Fruit fly (Drosophila melanogaster) whole organism, embryonic: ENCODE results near the gene CG31139.

Experiments used
- Adf1 ChIP-seq: fragments of 200-800 bp; sonication (Bioruptor generic); IDR thresholded peaks from 2 replicates; pipeline ENCODE4 v1.3.6; 2022; ENCODE audit warnings: missing biosample characterization, missing genetic modification characterization
- Atf6 ChIP-seq: fragments of 200-800 bp; sonication (Bioruptor generic); IDR thresholded peaks from 2 replicates; pipeline ENCODE4 v1.3.6; 2022; ENCODE audit warnings: missing biosample characterization, missing genetic modification characterization
- B-H2 ChIP-seq: fragments of 200-800 bp; sonication (Bioruptor generic); optimal IDR thresholded peaks from 2 replicates; lab custom pipeline; 2018; ENCODE audit warnings: missing biosample characterization, mild to moderate bottlenecking, missing genetic modification characterization
- CG11504 ChIP-seq: fragments of 200-800 bp; sonication (Bioruptor generic); optimal IDR thresholded peaks from 3 replicates; lab custom pipeline; 2019; ENCODE audit warnings: missing biosample characterization, mild to moderate bottlenecking, missing genetic modification characterization, moderate library complexity
- CG12219 ChIP-seq: fragments of 200-800 bp; sonication (Bioruptor generic); optimal IDR thresholded peaks from 3 replicates; lab custom pipeline; 2018; ENCODE audit warnings: missing biosample characterization, mild to moderate bottlenecking, missing genetic modification characterization
- CG14667 ChIP-seq: fragments of 200-800 bp; sonication (Bioruptor generic); IDR thresholded peaks from 2 replicates; pipeline ENCODE4 v1.3.6; 2022; ENCODE audit warnings: missing biosample characterization, missing genetic modification characterization
- CG14860 ChIP-seq: fragments of 200-800 bp; sonication (Bioruptor generic); IDR thresholded peaks from 3 replicates; pipeline ENCODE4 v1.3.6; 2022; ENCODE audit warnings: missing biosample characterization, missing genetic modification characterization; ENCODE audit not compliant: partially characterized antibody
- CG17385 ChIP-seq: fragments of 200-800 bp; sonication (Bioruptor generic); optimal IDR thresholded peaks from 3 replicates; lab custom pipeline; 2018; ENCODE audit warnings: missing biosample characterization, mild to moderate bottlenecking, missing genetic modification characterization
- CG2199 ChIP-seq: fragments of 200-800 bp; sonication (Bioruptor generic); IDR thresholded peaks from 3 replicates; pipeline ENCODE4 v1.3.6; 2022; ENCODE audit warnings: missing biosample characterization, missing genetic modification characterization
- CG2875 ChIP-seq: fragments of 200-800 bp; sonication (Bioruptor generic); optimal IDR thresholded peaks from 2 replicates; lab custom pipeline; 2017; ENCODE audit warnings: missing biosample characterization, mild to moderate bottlenecking, missing genetic modification characterization, missing genetic modification reagents
- CG33557 ChIP-seq: fragments of 200-800 bp; sonication (Bioruptor generic); optimal IDR thresholded peaks from 2 replicates; lab custom pipeline; 2019; ENCODE audit warnings: missing biosample characterization, mild to moderate bottlenecking, missing genetic modification characterization, moderate library complexity
- CG4360 ChIP-seq: fragments of 200-800 bp; sonication (Bioruptor generic); IDR thresholded peaks from 2 replicates; pipeline ENCODE4 v1.3.6; 2022; ENCODE audit warnings: missing biosample characterization, missing genetic modification characterization
- CG6272 ChIP-seq: fragments of 200-800 bp; sonication (Bioruptor generic); IDR thresholded peaks from 2 replicates; pipeline ENCODE4 v1.3.6; 2022; ENCODE audit warnings: missing biosample characterization, missing genetic modification characterization
- CG6791 ChIP-seq: fragments of 200-800 bp; sonication (Bioruptor generic); IDR thresholded peaks from 3 replicates; pipeline ENCODE4 v1.3.6; 2022; ENCODE audit warnings: missing biosample characterization, missing genetic modification characterization; ENCODE audit not compliant: partially characterized antibody
- CG7372 ChIP-seq: fragments of 200-800 bp; sonication (Bioruptor generic); IDR thresholded peaks from 2 replicates; pipeline ENCODE4 v1.3.6; 2022; ENCODE audit warnings: missing biosample characterization, missing genetic modification characterization
- CG7928 ChIP-seq: fragments of 200-800 bp; sonication (Bioruptor generic); optimal IDR thresholded peaks from 2 replicates; lab custom pipeline; 2017; ENCODE audit warnings: missing biosample characterization, mild to moderate bottlenecking, missing genetic modification characterization
- CG7987 ChIP-seq: fragments of 200-800 bp; sonication (Bioruptor generic); optimal IDR thresholded peaks from 2 replicates; lab custom pipeline; 2018; ENCODE audit warnings: missing biosample characterization, mild to moderate bottlenecking, missing genetic modification characterization, moderate library complexity
- CG8281 ChIP-seq: fragments of 200-800 bp; sonication (Bioruptor generic); optimal IDR thresholded peaks from 2 replicates; lab custom pipeline; 2018; ENCODE audit warnings: missing biosample characterization, mild to moderate bottlenecking, missing genetic modification characterization, moderate library complexity
- CG9215 ChIP-seq: fragments of 200-800 bp; sonication (Bioruptor generic); IDR thresholded peaks from 2 replicates; pipeline ENCODE4 v1.3.6; 2022; ENCODE audit warnings: missing biosample characterization, missing genetic modification characterization
- CG9797 ChIP-seq: fragments of 200-800 bp; sonication (Bioruptor generic); optimal IDR thresholded peaks from 3 replicates; lab custom pipeline; 2018; ENCODE audit warnings: missing biosample characterization, mild to moderate bottlenecking, missing genetic modification characterization
- Drgx ChIP-seq: fragments of 200-800 bp; sonication (Bioruptor generic); IDR thresholded peaks from 2 replicates; pipeline ENCODE4 v1.3.6; 2022; ENCODE audit warnings: missing biosample characterization, missing genetic modification characterization
- Gsc ChIP-seq: fragments of 200-800 bp; sonication (Bioruptor generic); IDR thresholded peaks from 2 replicates; pipeline ENCODE4 v1.3.6; 2022; ENCODE audit warnings: missing biosample characterization, missing genetic modification characterization
- HHEX ChIP-seq: fragments of 200-800 bp; sonication (Bioruptor generic); optimal IDR thresholded peaks from 3 replicates; lab custom pipeline; 2017; ENCODE audit warnings: missing biosample characterization, mild to moderate bottlenecking, missing genetic modification characterization, missing genetic modification reagents
- HLH3B ChIP-seq: fragments of 200-800 bp; sonication (Bioruptor generic); IDR thresholded peaks from 2 replicates; pipeline ENCODE4 v1.3.6; 2022; ENCODE audit warnings: missing biosample characterization, missing genetic modification characterization
- Hand ChIP-seq: fragments of 200-800 bp; sonication (Bioruptor generic); optimal IDR thresholded peaks from 2 replicates; lab custom pipeline; 2017; ENCODE audit warnings: mild to moderate bottlenecking, missing biosample characterization, missing genetic modification reagents, missing genetic modification characterization
- HmgZ ChIP-seq: fragments of 200-800 bp; sonication (Bioruptor generic); optimal IDR thresholded peaks from 2 replicates; lab custom pipeline; 2018; ENCODE audit warnings: missing biosample characterization, mild to moderate bottlenecking, missing genetic modification characterization
- Hmx ChIP-seq: fragments of 200-800 bp; sonication (Bioruptor generic); optimal IDR thresholded peaks from 2 replicates; lab custom pipeline; 2016; ENCODE audit warnings: missing biosample characterization, missing genetic modification characterization
- MBD-R2 ChIP-seq: fragments of 200-800 bp; sonication (Bioruptor generic); IDR thresholded peaks from 2 replicates; pipeline ENCODE4 v1.3.6; 2022; ENCODE audit warnings: missing biosample characterization, missing genetic modification characterization
- Myb ChIP-seq: fragments of 200-800 bp; sonication (Bioruptor generic); optimal IDR thresholded peaks from 2 replicates; lab custom pipeline; 2016; ENCODE audit warnings: missing biosample characterization, missing genetic modification characterization
- Ptx1 ChIP-seq: fragments of 200-800 bp; sonication (Bioruptor generic); IDR thresholded peaks from 2 replicates; pipeline ENCODE4 v1.3.6; 2022; ENCODE audit warnings: missing biosample characterization, missing genetic modification characterization
- Stat92E ChIP-seq, 3 experiments: fragments of >200 bp in 2 of 3; fragments of 200-800 bp in 1 of 3; sonication (Bioruptor generic) in 1 of 3; optimal IDR thresholded peaks; 2 replicates each; lab custom pipeline; 2017 to 2019; ENCODE audit warnings: missing biosample characterization in 3 of 3, missing genetic modification characterization in 3 of 3, mild to moderate bottlenecking in 1 of 3, moderate library complexity in 1 of 3
- Xbp1 ChIP-seq: fragments of 200-800 bp; sonication (Bioruptor generic); optimal IDR thresholded peaks from 3 replicates; lab custom pipeline; 2016; ENCODE audit warnings: missing biosample characterization, mild to moderate bottlenecking, missing genetic modification characterization
- al ChIP-seq: fragments of 200-800 bp; sonication (Bioruptor generic); IDR thresholded peaks from 2 replicates; pipeline ENCODE4 v1.3.6; 2022; ENCODE audit warnings: missing biosample characterization, missing genetic modification characterization
- ase ChIP-seq: fragments of 200-800 bp; sonication (Bioruptor generic); IDR thresholded peaks from 3 replicates; pipeline ENCODE4 v1.3.6; 2022; ENCODE audit warnings: missing biosample characterization, missing genetic modification characterization
- bowl ChIP-seq: fragments of 200-800 bp; sonication (Bioruptor generic); IDR thresholded peaks from 2 replicates; pipeline ENCODE4 v1.3.6; 2022; ENCODE audit warnings: missing biosample characterization, missing genetic modification characterization
- caup ChIP-seq: fragments of 200-800 bp; sonication (Bioruptor generic); optimal IDR thresholded peaks from 3 replicates; lab custom pipeline; 2017; ENCODE audit warnings: missing biosample characterization, mild to moderate bottlenecking, missing genetic modification characterization, moderate library complexity; ENCODE audit not compliant: severe bottlenecking
- ci ChIP-seq: fragments of 200-800 bp; sonication (Bioruptor generic); IDR thresholded peaks from 3 replicates; pipeline ENCODE4 v1.3.6; 2022; ENCODE audit warnings: missing biosample characterization, missing genetic modification characterization
- dysf ChIP-seq: fragments of 200-800 bp; sonication (Bioruptor generic); IDR thresholded peaks from 3 replicates; pipeline ENCODE4 v1.3.6; 2022; ENCODE audit warnings: missing biosample characterization, missing genetic modification characterization
- gem ChIP-seq: fragments of 200-800 bp; sonication (Bioruptor generic); optimal IDR thresholded peaks from 2 replicates; lab custom pipeline; 2019; ENCODE audit warnings: missing biosample characterization, mild to moderate bottlenecking, missing genetic modification characterization, moderate library complexity
- gsb-n ChIP-seq: fragments of 200-800 bp; sonication (Bioruptor generic); optimal IDR thresholded peaks from 3 replicates; lab custom pipeline; 2018; ENCODE audit warnings: missing biosample characterization, mild to moderate bottlenecking, missing genetic modification characterization
- ken ChIP-seq: fragments of 200-800 bp; sonication (Bioruptor generic); IDR thresholded peaks from 3 replicates; pipeline ENCODE4 v1.3.6; 2022; ENCODE audit warnings: missing biosample characterization, missing genetic modification characterization
- lmd ChIP-seq: fragments of 200-800 bp; sonication (Bioruptor generic); IDR thresholded peaks from 2 replicates; pipeline ENCODE4 v1.3.6; 2022; ENCODE audit warnings: missing biosample characterization, missing genetic modification characterization
- onecut ChIP-seq: fragments of 200-800 bp; sonication (Bioruptor generic); IDR thresholded peaks from 2 replicates; pipeline ENCODE4 v1.3.6; 2022; ENCODE audit warnings: missing biosample characterization, missing genetic modification characterization
- sisA ChIP-seq: fragments of 200-800 bp; sonication (Bioruptor generic); IDR thresholded peaks from 2 replicates; pipeline ENCODE4 v1.3.6; 2022; ENCODE audit warnings: missing biosample characterization, missing genetic modification characterization
- sr ChIP-seq: fragments of 200-800 bp; sonication (Bioruptor generic); IDR thresholded peaks from 3 replicates; pipeline ENCODE4 v1.3.6; 2022; ENCODE audit warnings: missing biosample characterization, missing genetic modification characterization
- trh ChIP-seq: fragments of 200-800 bp; sonication (Bioruptor generic); optimal IDR thresholded peaks from 2 replicates; lab custom pipeline; 2016; ENCODE audit warnings: missing biosample characterization, missing genetic modification characterization
- wek ChIP-seq: fragments of 200-800 bp; sonication (Bioruptor generic); optimal IDR thresholded peaks from 3 replicates; lab custom pipeline; 2018; ENCODE audit warnings: missing biosample characterization, mild to moderate bottlenecking, missing genetic modification characterization, moderate library complexity
- wor ChIP-seq: fragments of 200-800 bp; sonication (Bioruptor generic); IDR thresholded peaks from 2 replicates; pipeline ENCODE4 v1.3.6; 2022; ENCODE audit warnings: missing biosample characterization, missing genetic modification characterization

The CG31139 gene

dm6 chr3R:22724149-22724973 lies 24.5 kb downstream of the CG31139 start, which contains the start of gene Irp-1A (continued):
- TF ChIP-seq Myb (GFP tag; lab: Kevin White, UChicago) (peak; percentile 41), bowl (GFP tag; lab: Robert Waterston, UW) (0 out of 2 replicates have a peak, but pooled peaks have one; percentile 23), onecut (GFP tag; lab: Robert Waterston, UW) (peak; percentile 58), HHEX (GFP tag; lab: Kevin White, UChicago) (peak; percentile 60), Hand (GFP tag; lab: Kevin White, UChicago) (peak; percentile 60), Ptx1 (GFP tag; lab: Robert Waterston, UW) (peak; percentile 80), Gsc (no peak), CG7372 (GFP tag; lab: Robert Waterston, UW) (peak; percentile 57; the same call in 1 of the 2 replicates), CG6272 (peak; percentile 61), CG4360 (GFP tag; lab: Robert Waterston, UW) (peak; percentile 5; the same call in 1 of the 2 replicates), HmgZ (tag; lab: Kevin White, UChicago) (peak; percentile 76), Xbp1 (GFP tag; lab: Kevin White, UChicago) (peak; percentile 75), Adf1 (GFP tag; lab: Robert Waterston, UW) (peak; percentile 45; the same call in 1 of the 2 replicates), CG9215 (GFP tag; lab: Robert Waterston, UW) (peak; percentile 42; the same call in 1 of the 2 replicates), trh (no peak), CG8281 (tag; lab: Kevin White, UChicago) (no peak), gsb-n (tag; lab: Kevin White, UChicago) (peak; percentile 79), CG7987 (GFP tag; lab: Kevin White, UChicago) (no peak), wek (no peak), sisA (GFP tag; lab: Robert Waterston, UW) (peak; percentile 24; the same call in 1 of the 2 replicates), CG2875 (GFP tag; lab: Kevin White, UChicago) (peak; percentile 44), Hmx (GFP tag; lab: Kevin White, UChicago) (peak; percentile 7), CG9797 (GFP tag; lab: Kevin White, UChicago) (no peak), al (GFP tag; lab: Robert Waterston, UW) (peak; percentile 43; the same call in 1 of the 2 replicates), Drgx (GFP tag; lab: Robert Waterston, UW) (peak; percentile 68), CG17385 (GFP tag; lab: Kevin White, UChicago) (peak; percentile 73), MBD-R2 (GFP tag; lab: Robert Waterston, UW) (peak; percentile 82), CG12219 (peak; percentile 45), CG33557 (GFP tag; lab: Kevin White, UChicago) (peak; percentile 66), dysf (GFP tag; lab: Robert Waterston, UW) (peak; percentile 72; the same call in 2 of the 3 replicates), CG14667 (GFP tag; lab: Robert Waterston, UW) (peak; percentile 55; the same call in 1 of the 2 replicates), caup (GFP tag; lab: Kevin White, UChicago) (peak; percentile 62), B-H2 (GFP tag; lab: Kevin White, UChicago) (peak; percentile 53), CG11504 (tag; lab: Kevin White, UChicago) (peak; percentile 85), CG14860 (GFP tag; lab: Robert Waterston, UW) (peak; percentile 56; the same call in 2 of the 3 replicates), Atf6 (GFP tag; lab: Robert Waterston, UW) (peak; percentile 83), Stat92E (GFP tag; optimal IDR thresholded peaks at IDR 0.05; lab: Kevin White, UChicago) (no peak), wor (GFP tag; lab: Robert Waterston, UW) (peak; percentile 48), ase (GFP tag; lab: Robert Waterston, UW) (peak; percentile 59; the same call in 2 of the 3 replicates), ci (GFP tag; lab: Robert Waterston, UW) (peak; percentile 82), CG2199 (GFP tag; lab: Robert Waterston, UW) (no peak), CG6791 (peak; percentile 79), sr (GFP tag; lab: Robert Waterston, UW) (no peak), lmd (peak; percentile 72), gem (tag; lab: Kevin White, UChicago) (peak; percentile 90), CG7928 (GFP tag; lab: Kevin White, UChicago) (peak; percentile 12), ken (GFP tag; lab: Robert Waterston, UW) (peak; percentile 56; the same call in 1 of the 3 replicates), HLH3B (GFP tag; lab: Robert Waterston, UW) (peak; percentile 87)
